ENCODE assay signal across 3 fruit fly cellular contexts in the genomic region with DNA sequence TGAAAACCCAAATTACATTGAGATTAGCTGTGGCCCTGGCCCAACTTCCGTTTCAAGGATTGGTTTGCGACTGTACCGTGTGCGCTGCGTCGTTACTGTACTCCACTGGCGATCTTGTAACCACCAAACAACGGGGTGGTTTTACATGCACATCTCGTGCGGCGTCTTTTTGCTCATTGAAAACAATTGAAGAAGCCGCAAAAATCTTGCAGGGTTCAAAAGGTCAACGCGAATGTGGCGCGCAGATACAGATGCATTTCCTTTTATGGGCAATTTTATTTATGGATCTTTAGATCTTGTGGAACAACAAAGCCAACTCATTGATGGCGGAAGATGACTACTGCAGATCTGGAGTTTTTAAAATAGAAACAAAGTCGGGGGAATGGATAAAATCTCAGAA.
TF ChIP-seq lines count a peak whose summit lies in the region.

No protein-coding gene starts in this region.

- TF ChIP-seq CTCF in whole organism, embryonic (GFP tag; optimal IDR thresholded peaks at IDR 0.05; lab: Kevin White, UChicago), result no peak

TF ChIP-seq in whole organism, embryonic, 481 proteins besides CTCF, POLR2A, EP300 and RAD21:
- TF ChIP-seq tio (GFP tag; optimal IDR thresholded peaks at IDR 0.05; lab: Kevin White, UChicago) (no peak), dm (GFP tag; optimal IDR thresholded peaks at IDR 0.05; lab: Kevin White, UChicago) (no peak), bsh (GFP tag; optimal IDR thresholded peaks at IDR 0.05; lab: Kevin White, UChicago) (no peak), Hr78 (GFP tag; optimal IDR thresholded peaks at IDR 0.05; lab: Kevin White, UChicago) (peak in 1 of 2 experiments; percentile 27), br (optimal IDR thresholded peaks at IDR 0.05; lab: Kevin White, UChicago) (no peak), pros (GFP tag; optimal IDR thresholded peaks at IDR 0.05; lab: Kevin White, UChicago) (peak; percentile 95)

TF ChIP-seq in whole organism, prepupa, 60 proteins besides CTCF, POLR2A, EP300 and RAD21:
- no peak for TF ChIP-seq CG32006 (GFP tag; optimal IDR thresholded peaks at IDR 0.05; lab: Kevin White, UChicago)
- TF ChIP-seq Lpt (GFP tag; optimal IDR thresholded peaks at IDR 0.05; lab: Kevin White, UChicago), result no peak
- TF ChIP-seq svp (GFP tag; lab: Kevin White, UChicago), result peak; percentile 55
- TF ChIP-seq topi (GFP tag; optimal IDR thresholded peaks at IDR 0.05; lab: Kevin White, UChicago), result no peak
- TF ChIP-seq Eip78C (GFP tag; lab: Kevin White, UChicago), result peak; percentile 17
- no peak for TF ChIP-seq Sox14 (GFP tag; optimal IDR thresholded peaks at IDR 0.05; lab: Kevin White, UChicago)
- TF ChIP-seq ss (GFP tag; optimal IDR thresholded peaks at IDR 0.05; lab: Kevin White, UChicago), result no peak

TF ChIP-seq in whole organism, pupa, 21 proteins besides CTCF, POLR2A, EP300 and RAD21:
- no peak for TF ChIP-seq CG13204 (GFP tag; optimal IDR thresholded peaks at IDR 0.05; lab: Kevin White, UChicago)
- no peak for TF ChIP-seq CG8301 (tag; optimal IDR thresholded peaks at IDR 0.05; lab: Kevin White, UChicago)
- TF ChIP-seq Ets98B (GFP tag; IDR thresholded peaks at IDR 0.05; lab: Robert Waterston, UW), result no peak
- 0 out of 3 replicates have a peak, but pooled peaks have one; percentile 11 for TF ChIP-seq fd96Ca (GFP tag; IDR thresholded peaks at IDR 0.05; lab: Robert Waterston, UW)
TF ChIP-seq in whole organism, pupa: peak in this region for 1.
